Worm (Caenorhabditis elegans) whole organism, late embryonic: ENCODE measurements around the gene F44E2.10.

Experiments
- ceh-24 ChIP-seq: sonication (generic microtip); optimal IDR thresholded peaks from 2 replicates; lab custom pipeline; 2016; ENCODE audit warnings: mild to moderate bottlenecking, missing genetic modification characterization, missing compliant biosample characterization
- fkh-10 ChIP-seq: fragments of 150-350 bp; optimal IDR thresholded peaks from 2 replicates; lab custom pipeline; 2014; ENCODE audit warnings: missing biosample characterization, missing genetic modification reagents, missing genetic modification characterization
- hlh-30 ChIP-seq: sonication (generic microtip); optimal IDR thresholded peaks from 2 replicates; lab custom pipeline; 2017; ENCODE audit warnings: antibody characterized with exemption, missing genetic modification characterization, missing compliant biosample characterization; ENCODE audit not compliant: insufficient read depth
- hlh-8 ChIP-seq: sonication (generic microtip); optimal IDR thresholded peaks from 2 replicates; lab custom pipeline; 2016; ENCODE audit warnings: missing genotype, missing genetic modification characterization, missing compliant biosample characterization
- lin-11 ChIP-seq: fragments of 200-800 bp; sonication (Bioruptor generic); optimal IDR thresholded peaks from 2 replicates; lab custom pipeline; 2018; ENCODE audit warnings: mild to moderate bottlenecking, missing genetic modification characterization, missing compliant biosample characterization
- pha-4 ChIP-seq: fragments of 150-350 bp; optimal IDR thresholded peaks from 2 replicates; lab custom pipeline; 2018; ENCODE audit warnings: missing biosample characterization, missing genetic modification reagents, missing genetic modification characterization
- rnt-1 ChIP-seq: sonication (generic microtip); optimal IDR thresholded peaks from 2 replicates; lab custom pipeline; 2016; ENCODE audit warnings: missing genetic modification characterization, missing compliant biosample characterization
- sox-4 ChIP-seq: sonication (generic microtip); optimal IDR thresholded peaks from 2 replicates; lab custom pipeline; 2017; ENCODE audit warnings: mild to moderate bottlenecking, missing genetic modification characterization, inconsistent platforms, missing compliant biosample characterization
- unc-86 ChIP-seq: sonication (generic microtip); optimal IDR thresholded peaks from 2 replicates; lab custom pipeline; 2016; ENCODE audit warnings: missing genetic modification characterization, missing compliant biosample characterization

DNA sequence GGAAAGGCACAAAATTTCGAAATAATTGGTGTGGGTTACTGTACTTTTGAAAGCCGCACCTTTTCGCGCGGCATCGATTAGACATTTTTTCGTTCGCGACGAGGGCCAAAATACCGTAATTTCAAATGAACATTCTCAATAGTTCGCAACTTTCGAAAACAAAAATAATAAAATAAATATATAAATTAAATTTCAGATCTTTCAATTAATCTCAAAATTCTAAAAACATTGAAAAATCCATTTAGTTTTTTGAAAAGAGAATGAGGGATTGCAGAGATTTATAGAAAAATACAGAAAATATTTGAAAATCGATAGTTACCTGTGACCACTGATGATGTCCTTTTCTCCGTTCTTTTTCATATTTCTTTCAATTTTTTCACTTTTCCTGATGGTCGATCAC, 44.8 kb downstream of the F44E2.10 start, which contains the start of gene K02D10.8:
- TF ChIP-seq fkh-10 (GFP tag; lab: Kevin White, UChicago) (no peak), hlh-30 (tag; lab: Kevin White, UChicago) (no peak), pha-4 (no peak), hlh-8 (tag; lab: Kevin White, UChicago) (no peak), unc-86 (tag; lab: Kevin White, UChicago) (no peak), rnt-1 (no peak), lin-11 (no peak), sox-4 (no peak), ceh-24 (no peak)
